Worm (Caenorhabditis elegans) whole organism, mixed stage, embryonic: ENCODE results near the gene F49E11.7.

ENCODE experiments used
- bed-3 ChIP-seq: fragments of 200-800 bp; sonication (Bioruptor generic); optimal IDR thresholded peaks from 3 replicates; lab custom pipeline; 2018; ENCODE audit warnings: mild to moderate bottlenecking, missing genetic modification characterization, moderate library complexity, missing compliant biosample characterization
- blmp-1 ChIP-seq: fragments of 150-350 bp; optimal IDR thresholded peaks from 2 replicates; lab custom pipeline; 2014; ENCODE audit warnings: missing biosample characterization, missing genetic modification characterization
- ceh-43 ChIP-seq: fragments of 200-800 bp; sonication (Bioruptor generic); optimal IDR thresholded peaks from 2 replicates; lab custom pipeline; 2018; ENCODE audit warnings: mild to moderate bottlenecking, missing genetic modification characterization, moderate library complexity, missing compliant biosample characterization
- cnd-1 ChIP-seq: fragments of 200-800 bp; sonication (Bioruptor generic); optimal IDR thresholded peaks from 2 replicates; lab custom pipeline; 2018; ENCODE audit warnings: mild to moderate bottlenecking, missing genetic modification characterization, missing compliant biosample characterization
- elt-3 ChIP-seq: fragments of 150-350 bp; optimal IDR thresholded peaks from 2 replicates; lab custom pipeline; 2014; ENCODE audit warnings: missing biosample characterization, missing genetic modification characterization
- lin-13 ChIP-seq: fragments of 150-350 bp; optimal IDR thresholded peaks from 2 replicates; lab custom pipeline; 2014; ENCODE audit warnings: missing biosample characterization, missing genetic modification characterization
- mab-5 ChIP-seq: fragments of 150-350 bp; optimal IDR thresholded peaks from 2 replicates; lab custom pipeline; 2014; ENCODE audit warnings: missing biosample characterization, missing genetic modification characterization
- nhr-237 ChIP-seq: fragments of 150-350 bp; optimal IDR thresholded peaks from 2 replicates; lab custom pipeline; 2014; ENCODE audit warnings: missing biosample characterization, missing genetic modification characterization
- nhr-28 ChIP-seq: fragments of 150-350 bp; optimal IDR thresholded peaks from 2 replicates; lab custom pipeline; 2014; ENCODE audit warnings: missing biosample characterization, missing genetic modification characterization
- nhr-76 ChIP-seq: sonication (generic microtip); optimal IDR thresholded peaks from 2 replicates; lab custom pipeline; 2017; ENCODE audit warnings: missing biosample characterization, missing genetic modification characterization
- pha-4 ChIP-seq: fragments of 150-350 bp; optimal IDR thresholded peaks from 2 replicates; lab custom pipeline; 2018; ENCODE audit warnings: missing biosample characterization, missing genetic modification reagents, missing genetic modification characterization
- snpc-4 ChIP-seq: fragments of 150-350 bp; optimal IDR thresholded peaks from 2 replicates; lab custom pipeline; 2014; ENCODE audit warnings: missing biosample characterization, missing genetic modification characterization
- unc-39 ChIP-seq: fragments of 150-350 bp; optimal IDR thresholded peaks from 2 replicates; lab custom pipeline; 2014; ENCODE audit warnings: missing biosample characterization, missing genetic modification characterization

- TF ChIP-seq snpc-4 (tag; lab: Kevin White, UChicago) (no peak), nhr-28 (tag; lab: Kevin White, UChicago) (no peak), bed-3 (GFP tag; lab: Kevin White, UChicago) (no peak), lin-13 (tag; lab: Kevin White, UChicago) (no peak), nhr-76 (tag; lab: Kevin White, UChicago) (no peak), blmp-1 (tag; lab: Kevin White, UChicago) (no peak), elt-3 (tag; lab: Kevin White, UChicago) (no peak), unc-39 (tag; lab: Kevin White, UChicago) (no peak), nhr-237 (tag; lab: Kevin White, UChicago) (no peak), ceh-43 (GFP tag; lab: Kevin White, UChicago) (no peak), mab-5 (tag; lab: Kevin White, UChicago) (no peak), pha-4 (tag; lab: Kevin White, UChicago) (no peak), cnd-1 (tag; lab: Kevin White, UChicago) (no peak)
Measured at ce11 chrIV:13080185-13080584, 27.5 kb downstream of the F49E11.7 start.
